Worm (Caenorhabditis elegans) whole organism, early embryonic: ENCODE results near the gene F38B7.11.

ENCODE experiments used
- ama-1 ChIP-seq: fragments of 150-350 bp; optimal IDR thresholded peaks from 2 replicates; lab custom pipeline; 2014
- ceh-36 ChIP-seq: sonication (generic microtip); optimal IDR thresholded peaks from 2 replicates; lab custom pipeline; 2016; ENCODE audit warnings: missing genetic modification characterization, inconsistent platforms, missing compliant biosample characterization
- hmbx-1 ChIP-seq: sonication (generic microtip); optimal IDR thresholded peaks from 2 replicates; lab custom pipeline; 2016; ENCODE audit warnings: mild to moderate bottlenecking, missing genetic modification characterization, missing compliant biosample characterization
- hmg-4 ChIP-seq: fragments of 200-800 bp; sonication (Bioruptor generic); optimal IDR thresholded peaks from 2 replicates; lab custom pipeline; 2018; ENCODE audit warnings: mild to moderate bottlenecking, missing genetic modification characterization, missing compliant biosample characterization
- tbx-37 ChIP-seq: fragments of 200-800 bp; sonication (Bioruptor generic); conservative IDR thresholded peaks from 2 replicates; pipeline ENCODE4 v1.3.6; 2022; ENCODE audit warnings: missing genetic modification reagents, missing genetic modification characterization, missing compliant biosample characterization
- tra-4 ChIP-seq: sonication (generic microtip); optimal IDR thresholded peaks from 2 replicates; lab custom pipeline; 2017; ENCODE audit warnings: missing genetic modification characterization, missing compliant biosample characterization

DNA sequence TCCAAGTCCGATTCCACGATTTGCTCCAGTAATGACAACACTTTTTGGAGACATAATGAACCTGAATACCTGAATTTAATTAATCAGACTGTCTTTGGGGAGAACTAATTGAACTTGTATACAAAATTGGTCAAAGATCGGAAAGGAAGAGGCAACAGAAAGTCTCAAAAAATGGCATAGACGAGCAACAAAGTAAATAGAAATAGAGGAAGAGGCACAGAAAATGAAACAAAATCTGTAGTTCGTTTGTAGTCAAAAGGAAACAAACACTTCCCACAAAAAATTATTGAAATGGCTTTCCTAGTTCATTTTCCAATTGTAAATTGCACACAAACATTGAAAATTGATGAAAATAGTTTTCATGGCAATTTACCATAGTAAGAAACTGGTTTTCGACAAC, 32.2 kb upstream of the F38B7.11 start, which contains the start of gene C55A6.6:
- TF ChIP-seq ama-1, result no peak
- no peak for TF ChIP-seq hmbx-1 (tag; lab: Kevin White, UChicago)
- no peak for TF ChIP-seq hmg-4 (GFP tag; lab: Kevin White, UChicago)
- TF ChIP-seq tra-4 (tag; lab: Kevin White, UChicago), result no peak
- no peak for TF ChIP-seq tbx-37 (GFP tag; lab: Robert Waterston, UW)
- no peak for TF ChIP-seq ceh-36 (tag; lab: Kevin White, UChicago)
